Worm (Caenorhabditis elegans) whole organism, L4/young adult: Measurements from ENCODE around the gene K05G3.2.

ENCODE experiments used
- dao-5 ChIP-seq: sonication (generic microtip); optimal IDR thresholded peaks from 2 replicates; lab custom pipeline; 2016; ENCODE audit warnings: missing genotype, missing genetic modification characterization, moderate library complexity, missing compliant biosample characterization
- him-1 ChIP-seq: sonication (generic microtip); optimal IDR thresholded peaks from 2 replicates; lab custom pipeline; 2016; ENCODE audit warnings: missing genotype, missing genetic modification reagents, missing genetic modification characterization, missing compliant biosample characterization

- TF ChIP-seq dao-5 (tag; lab: Kevin White, UChicago) (no peak), him-1 (no peak)
Observed at ce11 chrX:16481026-16481425, 13.7 kb upstream of the K05G3.2 start.
